Fruit fly (Drosophila melanogaster) whole organism, embryonic: ENCODE results near the gene dbe.

Source experiments
- Bdp1 ChIP-seq: fragments of 200-800 bp; sonication (Bioruptor generic); optimal IDR thresholded peaks from 3 replicates; lab custom pipeline; 2016; ENCODE audit warnings: missing biosample characterization, missing genetic modification characterization
- Bgb ChIP-seq: fragments of 200-800 bp; sonication (Bioruptor generic); IDR thresholded peaks from 2 replicates; pipeline ENCODE4 v1.3.6; 2022; ENCODE audit warnings: missing biosample characterization, missing genetic modification characterization; ENCODE audit not compliant: partially characterized antibody
- C15 ChIP-seq: fragments of 200-800 bp; sonication (Bioruptor generic); IDR thresholded peaks from 3 replicates; pipeline ENCODE4 v1.3.6; 2022; ENCODE audit warnings: missing biosample characterization, missing genetic modification characterization
- CG10274 ChIP-seq: fragments of 200-800 bp; sonication (Bioruptor generic); optimal IDR thresholded peaks from 3 replicates; lab custom pipeline; 2017; ENCODE audit warnings: missing biosample characterization, mild to moderate bottlenecking, missing genetic modification characterization
- CG10366 ChIP-seq: fragments of 200-800 bp; sonication (Bioruptor generic); IDR thresholded peaks from 2 replicates; pipeline ENCODE4 v1.3.6; 2022; ENCODE audit warnings: missing biosample characterization, missing genetic modification characterization
- CG11247 ChIP-seq: fragments of 200-800 bp; sonication (Bioruptor generic); IDR thresholded peaks from 2 replicates; pipeline ENCODE4 v1.3.6; 2022; ENCODE audit warnings: missing biosample characterization, missing genetic modification characterization
- CG11695 ChIP-seq: fragments of 200-800 bp; sonication (Bioruptor generic); IDR thresholded peaks from 3 replicates; pipeline ENCODE4 v1.3.6; 2022; ENCODE audit warnings: missing biosample characterization, missing genetic modification characterization
- CG12236 ChIP-seq: fragments of 200-800 bp; sonication (Bioruptor generic); optimal IDR thresholded peaks from 2 replicates; lab custom pipeline; 2016; ENCODE audit warnings: missing biosample characterization, missing genetic modification characterization
- CG12391 ChIP-seq: fragments of 200-800 bp; sonication (Bioruptor generic); optimal IDR thresholded peaks from 3 replicates; lab custom pipeline; 2018; ENCODE audit warnings: missing biosample characterization, mild to moderate bottlenecking, missing genetic modification characterization, moderate library complexity
- CG13296 ChIP-seq: fragments of 200-800 bp; sonication (Bioruptor generic); optimal IDR thresholded peaks from 3 replicates; lab custom pipeline; 2018; ENCODE audit warnings: missing biosample characterization, mild to moderate bottlenecking, missing genetic modification characterization
- CG17328 ChIP-seq: fragments of 200-800 bp; sonication (Bioruptor generic); IDR thresholded peaks from 2 replicates; pipeline ENCODE4 v1.3.6; 2022; ENCODE audit warnings: missing biosample characterization, missing genetic modification characterization
- CG17912 ChIP-seq: fragments of 200-800 bp; sonication (Bioruptor generic); optimal IDR thresholded peaks from 2 replicates; lab custom pipeline; 2018; ENCODE audit warnings: missing biosample characterization, mild to moderate bottlenecking, missing genetic modification characterization
- CG2889 ChIP-seq: fragments of 200-800 bp; sonication (Bioruptor generic); IDR thresholded peaks from 3 replicates; pipeline ENCODE4 v1.3.6; 2022; ENCODE audit warnings: missing biosample characterization, missing genetic modification characterization
- CG32767 ChIP-seq: fragments of 200-800 bp; sonication (Bioruptor generic); IDR thresholded peaks from 2 replicates; pipeline ENCODE4 v1.3.6; 2022; ENCODE audit warnings: missing biosample characterization, missing genetic modification characterization
- CG33213 ChIP-seq: fragments of 200-800 bp; sonication (Bioruptor generic); optimal IDR thresholded peaks from 3 replicates; lab custom pipeline; 2016; ENCODE audit warnings: missing biosample characterization, missing genetic modification characterization
- CG43689 ChIP-seq: fragments of 200-800 bp; sonication (Bioruptor generic); IDR thresholded peaks from 2 replicates; pipeline ENCODE4 v1.3.6; 2022; ENCODE audit warnings: missing biosample characterization, missing genetic modification characterization
- CG4424 ChIP-seq: fragments of 200-800 bp; sonication (Bioruptor generic); optimal IDR thresholded peaks from 3 replicates; lab custom pipeline; 2016; ENCODE audit warnings: missing biosample characterization, missing genetic modification characterization
- CG6272 ChIP-seq: fragments of 200-800 bp; sonication (Bioruptor generic); IDR thresholded peaks from 2 replicates; pipeline ENCODE4 v1.3.6; 2022; ENCODE audit warnings: missing biosample characterization, missing genetic modification characterization
- CG6765 ChIP-seq: fragments of 200-800 bp; sonication (Bioruptor generic); optimal IDR thresholded peaks from 3 replicates; lab custom pipeline; 2017; ENCODE audit warnings: missing biosample characterization, mild to moderate bottlenecking, missing genetic modification characterization
- CG8290 ChIP-seq, 3 experiments: fragments of 200-800 bp; sonication (Bioruptor generic); optimal IDR thresholded peaks; 2 replicates each; lab custom pipeline; 2016 to 2019; ENCODE audit warnings: missing biosample characterization in 3 of 3, missing genetic modification characterization in 3 of 3, mild to moderate bottlenecking in 2 of 3, moderate library complexity in 1 of 3
- CG8388 ChIP-seq: fragments of 200-800 bp; sonication (Bioruptor generic); optimal IDR thresholded peaks from 2 replicates; lab custom pipeline; 2019; ENCODE audit warnings: missing biosample characterization, mild to moderate bottlenecking, missing genetic modification characterization, moderate library complexity
- CG8944 ChIP-seq: fragments of 200-800 bp; sonication (Bioruptor generic); optimal IDR thresholded peaks from 3 replicates; lab custom pipeline; 2016; ENCODE audit warnings: missing biosample characterization, missing genetic modification characterization
- CG9876 ChIP-seq: fragments of 200-800 bp; sonication (Bioruptor generic); optimal IDR thresholded peaks from 2 replicates; lab custom pipeline; 2016; ENCODE audit warnings: missing biosample characterization, missing genetic modification characterization
- Eip74EF ChIP-seq, 2 experiments: fragments of 200-800 bp in 1 of 2; fragments of >200 bp in 1 of 2; sonication (Bioruptor generic) in 1 of 2; optimal IDR thresholded peaks; 2 replicates each; lab custom pipeline; 2017 to 2019; ENCODE audit warnings: missing biosample characterization in 2 of 2, missing genetic modification characterization in 2 of 2, mild to moderate bottlenecking in 1 of 2, moderate library complexity in 1 of 2
- Fer3 ChIP-seq: fragments of 200-800 bp; sonication (Bioruptor generic); optimal IDR thresholded peaks from 2 replicates; lab custom pipeline; 2018; ENCODE audit warnings: missing biosample characterization, mild to moderate bottlenecking, missing genetic modification characterization, moderate library complexity
- Gsc ChIP-seq: fragments of 200-800 bp; sonication (Bioruptor generic); IDR thresholded peaks from 2 replicates; pipeline ENCODE4 v1.3.6; 2022; ENCODE audit warnings: missing biosample characterization, missing genetic modification characterization
- H15 ChIP-seq: fragments of 200-800 bp; sonication (Bioruptor generic); IDR thresholded peaks from 3 replicates; pipeline ENCODE4 v1.3.6; 2022; ENCODE audit warnings: missing biosample characterization, missing genetic modification characterization
- HHEX ChIP-seq: fragments of 200-800 bp; sonication (Bioruptor generic); optimal IDR thresholded peaks from 3 replicates; lab custom pipeline; 2017; ENCODE audit warnings: missing biosample characterization, mild to moderate bottlenecking, missing genetic modification characterization, missing genetic modification reagents
- Hand ChIP-seq: fragments of 200-800 bp; sonication (Bioruptor generic); optimal IDR thresholded peaks from 2 replicates; lab custom pipeline; 2017; ENCODE audit warnings: mild to moderate bottlenecking, missing biosample characterization, missing genetic modification reagents, missing genetic modification characterization
- Lim3 ChIP-seq: fragments of 200-800 bp; sonication (Bioruptor generic); IDR thresholded peaks from 2 replicates; pipeline ENCODE4 v1.3.6; 2022; ENCODE audit warnings: missing biosample characterization, missing genetic modification characterization
- MBD-R2 ChIP-seq: fragments of 200-800 bp; sonication (Bioruptor generic); IDR thresholded peaks from 2 replicates; pipeline ENCODE4 v1.3.6; 2022; ENCODE audit warnings: missing biosample characterization, missing genetic modification characterization
- Nf-YB ChIP-seq: fragments of 200-800 bp; sonication (Bioruptor generic); optimal IDR thresholded peaks from 3 replicates; lab custom pipeline; 2019; ENCODE audit warnings: missing biosample characterization, mild to moderate bottlenecking, missing genetic modification characterization, moderate library complexity
- Usf ChIP-seq: fragments of 200-800 bp; sonication (Bioruptor generic); optimal IDR thresholded peaks from 2 replicates; lab custom pipeline; 2017; ENCODE audit warnings: missing genotype, missing biosample characterization, missing genetic modification characterization
- ara ChIP-seq: fragments of 200-800 bp; sonication (Bioruptor generic); IDR thresholded peaks from 2 replicates; pipeline ENCODE4 v1.3.6; 2022; ENCODE audit warnings: missing biosample characterization, missing genetic modification characterization
- bowl ChIP-seq: fragments of 200-800 bp; sonication (Bioruptor generic); IDR thresholded peaks from 2 replicates; pipeline ENCODE4 v1.3.6; 2022; ENCODE audit warnings: missing biosample characterization, missing genetic modification characterization
- chif ChIP-seq, 2 experiments: fragments of 200-800 bp; sonication (Bioruptor generic); optimal IDR thresholded peaks; 3 replicates each; lab custom pipeline; 2016; ENCODE audit warnings: missing biosample characterization in 2 of 2, missing genetic modification characterization in 2 of 2
- chn ChIP-seq: fragments of 200-800 bp; sonication (Bioruptor generic); optimal IDR thresholded peaks from 2 replicates; lab custom pipeline; 2016; ENCODE audit warnings: missing biosample characterization, missing genetic modification characterization
- dati ChIP-seq: fragments of 200-800 bp; sonication (Bioruptor generic); IDR thresholded peaks from 2 replicates; pipeline ENCODE4 v1.3.6; 2022; ENCODE audit warnings: missing biosample characterization, missing genetic modification characterization
- ems ChIP-seq: fragments of 200-800 bp; sonication (Bioruptor generic); optimal IDR thresholded peaks from 3 replicates; lab custom pipeline; 2016; ENCODE audit warnings: missing biosample characterization, missing genetic modification characterization
- gem ChIP-seq: fragments of 200-800 bp; sonication (Bioruptor generic); optimal IDR thresholded peaks from 2 replicates; lab custom pipeline; 2019; ENCODE audit warnings: missing biosample characterization, mild to moderate bottlenecking, missing genetic modification characterization, moderate library complexity
- ham ChIP-seq: fragments of 200-800 bp; sonication (Bioruptor generic); IDR thresholded peaks from 2 replicates; pipeline ENCODE4 v1.3.6; 2022; ENCODE audit warnings: missing biosample characterization, missing genetic modification characterization
- jumu ChIP-seq: fragments of 200-800 bp; sonication (Bioruptor generic); optimal IDR thresholded peaks from 3 replicates; lab custom pipeline; 2016; ENCODE audit warnings: missing biosample characterization, missing genetic modification characterization
- lilli ChIP-seq: fragments of 200-800 bp; sonication (Bioruptor generic); optimal IDR thresholded peaks from 3 replicates; lab custom pipeline; 2016; ENCODE audit warnings: missing biosample characterization, missing genetic modification characterization
- maf-S ChIP-seq: fragments of 200-800 bp; sonication (Bioruptor generic); optimal IDR thresholded peaks from 2 replicates; lab custom pipeline; 2016; ENCODE audit warnings: missing biosample characterization, missing genetic modification characterization
- nerfin-1 ChIP-seq: fragments of 200-800 bp; sonication (Bioruptor generic); optimal IDR thresholded peaks from 3 replicates; lab custom pipeline; 2019; ENCODE audit warnings: missing biosample characterization, mild to moderate bottlenecking, missing genetic modification characterization, moderate library complexity
- psq ChIP-seq: fragments of 200-800 bp; sonication (Bioruptor generic); optimal IDR thresholded peaks from 2 replicates; lab custom pipeline; 2017; ENCODE audit warnings: missing biosample characterization, missing genetic modification characterization
- ranshi ChIP-seq: fragments of 200-800 bp; sonication (Bioruptor generic); IDR thresholded peaks from 2 replicates; pipeline ENCODE4 v1.3.6; 2022; ENCODE audit warnings: missing biosample characterization, missing genetic modification characterization
- sens-2 ChIP-seq: fragments of 200-800 bp; sonication (Bioruptor generic); IDR thresholded peaks from 2 replicates; pipeline ENCODE4 v1.3.6; 2022; ENCODE audit warnings: missing biosample characterization, missing genetic modification characterization
- sna ChIP-seq: fragments of 200-800 bp; sonication (Bioruptor generic); IDR thresholded peaks from 2 replicates; pipeline ENCODE4 v1.3.6; 2022; ENCODE audit warnings: missing biosample characterization, missing genetic modification characterization; ENCODE audit not compliant: partially characterized antibody
- vfl ChIP-seq: fragments of 200-800 bp; sonication (Bioruptor generic); optimal IDR thresholded peaks from 2 replicates; lab custom pipeline; 2016; ENCODE audit warnings: missing biosample characterization, missing genetic modification characterization
- zfh1 ChIP-seq: fragments of 200-800 bp; sonication (Bioruptor generic); IDR thresholded peaks from 3 replicates; pipeline ENCODE4 v1.3.6; 2022; ENCODE audit warnings: missing biosample characterization, missing genetic modification characterization

The dbe gene

dm6 chr2L:847189-847987, 22.3 kb downstream of the dbe start (continued):
- TF ChIP-seq Eip74EF (GFP tag; optimal IDR thresholded peaks at IDR 0.05; lab: Kevin White, UChicago): peak in 1 of 2 experiments; percentile 25
- TF ChIP-seq jumu (GFP tag; lab: Kevin White, UChicago): no peak
- TF ChIP-seq Fer3: no peak
- peak; percentile 2 for TF ChIP-seq lilli (GFP tag; lab: Kevin White, UChicago)
- no peak for TF ChIP-seq CG12391 (tag; lab: Kevin White, UChicago)
- no peak for TF ChIP-seq chn (GFP tag; lab: Kevin White, UChicago)
- no peak for TF ChIP-seq chif (GFP tag; optimal IDR thresholded peaks at IDR 0.05; lab: Kevin White, UChicago)
- TF ChIP-seq Gsc (GFP tag; lab: Robert Waterston, UW): no peak
- TF ChIP-seq sens-2: no peak
- no peak for TF ChIP-seq nerfin-1 (tag; lab: Kevin White, UChicago)
- TF ChIP-seq CG32767 (GFP tag; lab: Robert Waterston, UW): no peak
- no peak for TF ChIP-seq CG6272 (GFP tag; lab: Robert Waterston, UW)
- TF ChIP-seq CG43689 (GFP tag; lab: Robert Waterston, UW): no peak
- no peak for TF ChIP-seq CG11247
- TF ChIP-seq Lim3 (GFP tag; lab: Robert Waterston, UW): no peak
- TF ChIP-seq Usf (GFP tag; lab: Kevin White, UChicago): no peak
- peak; percentile 41 for TF ChIP-seq gem (tag; lab: Kevin White, UChicago)
- no peak for TF ChIP-seq CG6765 (GFP tag; lab: Kevin White, UChicago)
- peak; percentile 22 for TF ChIP-seq CG8388
- TF ChIP-seq bowl: no peak
- no peak for TF ChIP-seq CG13296 (GFP tag; lab: Kevin White, UChicago)
- TF ChIP-seq Bdp1 (GFP tag; lab: Kevin White, UChicago): no peak
- peak; percentile 23 for TF ChIP-seq CG4424 (GFP tag; lab: Kevin White, UChicago)
- no peak for TF ChIP-seq zfh1
- TF ChIP-seq Bgb (GFP tag; lab: Robert Waterston, UW): no peak
- TF ChIP-seq ranshi (GFP tag; lab: Robert Waterston, UW): no peak
- TF ChIP-seq CG8290 (GFP tag; optimal IDR thresholded peaks at IDR 0.05; lab: Kevin White, UChicago): no peak
- no peak for TF ChIP-seq CG8290 (tag; optimal IDR thresholded peaks at IDR 0.05; lab: Kevin White, UChicago)
- peak; percentile 4 for TF ChIP-seq Nf-YB (GFP tag; lab: Kevin White, UChicago)
- TF ChIP-seq CG10274 (GFP tag; lab: Kevin White, UChicago): no peak
- no peak for TF ChIP-seq CG10366 (GFP tag; lab: Robert Waterston, UW)
- TF ChIP-seq maf-S (GFP tag; lab: Kevin White, UChicago): no peak
- no peak for TF ChIP-seq CG11695 (GFP tag; lab: Robert Waterston, UW)
- TF ChIP-seq ara (GFP tag; lab: Robert Waterston, UW): no peak
- TF ChIP-seq CG17328 (GFP tag; lab: Robert Waterston, UW): no peak
- TF ChIP-seq ham (GFP tag; lab: Robert Waterston, UW): no peak
- no peak for TF ChIP-seq CG2889 (GFP tag; lab: Robert Waterston, UW)
- TF ChIP-seq H15: no peak
- no peak for TF ChIP-seq dati
- no peak for TF ChIP-seq Hand (GFP tag; lab: Kevin White, UChicago)
- no peak for TF ChIP-seq CG8944 (GFP tag; lab: Kevin White, UChicago)
- no peak for TF ChIP-seq CG12236 (GFP tag; lab: Kevin White, UChicago)
- TF ChIP-seq MBD-R2 (GFP tag; lab: Robert Waterston, UW): no peak
- TF ChIP-seq vfl (GFP tag; lab: Kevin White, UChicago): no peak
- no peak for TF ChIP-seq sna (GFP tag; lab: Robert Waterston, UW)
- no peak for TF ChIP-seq CG17912 (GFP tag; lab: Kevin White, UChicago)
- no peak for TF ChIP-seq CG33213 (GFP tag; lab: Kevin White, UChicago)
- TF ChIP-seq psq (GFP tag; lab: Kevin White, UChicago): no peak
- no peak for TF ChIP-seq C15 (GFP tag; lab: Robert Waterston, UW)
- no peak for TF ChIP-seq HHEX (GFP tag; lab: Kevin White, UChicago)
- no peak for TF ChIP-seq CG9876
- TF ChIP-seq ems (GFP tag; lab: Kevin White, UChicago): no peak
